Worm (Caenorhabditis elegans) whole organism, L4/young adult: ENCODE measurements around the gene nspg-14.

Source experiments
- W03F9.2 ChIP-seq: fragments of 150-350 bp; optimal IDR thresholded peaks from 2 replicates; lab custom pipeline; 2014; ENCODE audit warnings: missing biosample characterization, missing genetic modification characterization
- dao-5 ChIP-seq: sonication (generic microtip); optimal IDR thresholded peaks from 2 replicates; lab custom pipeline; 2016; ENCODE audit warnings: missing genotype, missing genetic modification characterization, moderate library complexity, missing compliant biosample characterization
- him-1 ChIP-seq: sonication (generic microtip); optimal IDR thresholded peaks from 2 replicates; lab custom pipeline; 2016; ENCODE audit warnings: missing genotype, missing genetic modification reagents, missing genetic modification characterization, missing compliant biosample characterization

nspg-14 gene

ce11 chrX:5243382-5243979 is 9.4 kb upstream of the nspg-14 start, which contains the start of gene mtm-5:
TSS of gene mtm-5 (minus strand) at chrX:5243408.
- no peak for TF ChIP-seq W03F9.2
- TF ChIP-seq dao-5 (tag; lab: Kevin White, UChicago) = no peak
- no peak for TF ChIP-seq him-1 (tag; lab: Kevin White, UChicago)

ce11 chrX:5244041-5244440 is 8.8 kb upstream of the nspg-14 start, which contains the start of gene Y34B4A.7:
TSS of gene Y34B4A.7 (plus strand) at chrX:5244337.
- TF ChIP-seq him-1 (tag; lab: Kevin White, UChicago) = no peak
- peak; percentile 26 for TF ChIP-seq W03F9.2
- no peak for TF ChIP-seq dao-5 (tag; lab: Kevin White, UChicago)

- TF ChIP-seq him-1 (tag; lab: Kevin White, UChicago) (no peak), W03F9.2 (no peak), dao-5 (tag; lab: Kevin White, UChicago) (no peak)
These were observed 4.1 kb upstream of the nspg-14 start for ce11 chrX:5248754-5249153.

ce11 chrX:5249603-5250002 is 3.2 kb upstream of the nspg-14 start, which contains the start of gene Y34B4A.10:
TSS of gene Y34B4A.10 (plus strand) at chrX:5249903.
- TF ChIP-seq dao-5 (tag; lab: Kevin White, UChicago) (no peak), him-1 (tag; lab: Kevin White, UChicago) (no peak)

ce11 chrX:5254894-5255293 is 2.0 kb downstream of the nspg-14 start, which contains the start of gene nspg-13:
TSS of gene nspg-13 (plus strand) at chrX:5255194.
- TF ChIP-seq W03F9.2 = no peak
- TF ChIP-seq dao-5 (tag; lab: Kevin White, UChicago) = no peak
- TF ChIP-seq him-1 (tag; lab: Kevin White, UChicago) = no peak

ce11 chrX:5255320-5255719 is 2.5 kb downstream of the nspg-14 start:
- no peak for TF ChIP-seq W03F9.2
- no peak for TF ChIP-seq him-1 (tag; lab: Kevin White, UChicago)
- no peak for TF ChIP-seq dao-5 (tag; lab: Kevin White, UChicago)

ce11 chrX:5256999-5257398 is 4.2 kb downstream of the nspg-14 start, which contains the start of gene nspg-12:
TSS of gene nspg-12 (plus strand) at chrX:5257299.
- TF ChIP-seq W03F9.2 (no peak), him-1 (tag; lab: Kevin White, UChicago) (no peak), dao-5 (tag; lab: Kevin White, UChicago) (no peak)

ce11 chrX:5260389-5260788 is 7.5 kb downstream of the nspg-14 start:
- TF ChIP-seq dao-5 (tag; lab: Kevin White, UChicago) (no peak), W03F9.2 (no peak), him-1 (tag; lab: Kevin White, UChicago) (no peak)

- TF ChIP-seq W03F9.2 (no peak), dao-5 (tag; lab: Kevin White, UChicago) (no peak), him-1 (tag; lab: Kevin White, UChicago) (no peak)
These were observed 9.2 kb downstream of the nspg-14 start for ce11 chrX:5262033-5262432.

- TF ChIP-seq dao-5 (tag; lab: Kevin White, UChicago) = no peak
- no peak for TF ChIP-seq W03F9.2
- no peak for TF ChIP-seq him-1 (tag; lab: Kevin White, UChicago)
These were observed 10.7 kb downstream of the nspg-14 start for ce11 chrX:5263585-5263984.

- no peak for TF ChIP-seq him-1 (tag; lab: Kevin White, UChicago)
- TF ChIP-seq W03F9.2 = no peak
- no peak for TF ChIP-seq dao-5 (tag; lab: Kevin White, UChicago)
These were observed 11.2 kb downstream of the nspg-14 start, which contains the start of gene Y34B4A.4 for ce11 chrX:5264026-5264425. TSS of gene Y34B4A.4 (plus strand) at chrX:5264326.

ce11 chrX:5265356-5265755 is 12.5 kb downstream of the nspg-14 start:
- TF ChIP-seq dao-5 (tag; lab: Kevin White, UChicago) (no peak), him-1 (tag; lab: Kevin White, UChicago) (no peak), W03F9.2 (no peak)

- TF ChIP-seq dao-5 (tag; lab: Kevin White, UChicago) = no peak
- no peak for TF ChIP-seq him-1 (tag; lab: Kevin White, UChicago)
- TF ChIP-seq W03F9.2 = no peak
These were observed 15.2 kb downstream of the nspg-14 start for ce11 chrX:5268062-5268461.

- TF ChIP-seq W03F9.2 = no peak
- no peak for TF ChIP-seq dao-5 (tag; lab: Kevin White, UChicago)
- TF ChIP-seq him-1 (tag; lab: Kevin White, UChicago) = no peak
These were observed 16.5 kb downstream of the nspg-14 start for ce11 chrX:5269359-5269758.

- TF ChIP-seq W03F9.2 = no peak
- TF ChIP-seq him-1 (tag; lab: Kevin White, UChicago) = no peak
- no peak for TF ChIP-seq dao-5 (tag; lab: Kevin White, UChicago)
These were observed 22.4 kb downstream of the nspg-14 start, which contains the start of gene hst-6 for ce11 chrX:5275209-5275608. TSS of gene hst-6 (plus strand) at chrX:5275561.
